Fruit fly (Drosophila melanogaster): ENCODE data around the gene CG8475.

CG8475 gene

dm6 chr2L:8162307-8163024 lies 34.3 kb downstream of the CG8475 start, which contains the start of gene Acbp1:
Gene Acbp1, minus strand, starts transcription at chr2L:8162452.
- TF ChIP-seq Rx (GFP tag; IDR thresholded peaks at IDR 0.05) = peak; percentile 80
- TF ChIP-seq toy (GFP tag; IDR thresholded peaks at IDR 0.05) = peak; percentile 52
- peak; percentile 97 for TF ChIP-seq D19A (tag; optimal IDR thresholded peaks at IDR 0.05)
- peak; percentile 100 for TF ChIP-seq CG34376 (GFP tag; optimal IDR thresholded peaks at IDR 0.05)
- peak; percentile 97 for TF ChIP-seq mirr (GFP tag; optimal IDR thresholded peaks at IDR 0.05)
- TF ChIP-seq CG7963 (GFP tag; IDR thresholded peaks at IDR 0.05; ENCODE audit: partially characterized antibody) = peak; percentile 68; the same call in 2 of the 3 replicates
- peak; percentile 4; the same call in 1 of the 2 replicates for TF ChIP-seq Ravus (GFP tag; IDR thresholded peaks at IDR 0.05)
- peak; percentile 88 for TF ChIP-seq MTF-1 (GFP tag; optimal IDR thresholded peaks at IDR 0.05; ENCODE audit: borderline replicate concordance)
- peak; percentile 91 for TF ChIP-seq CG3407 (GFP tag; optimal IDR thresholded peaks at IDR 0.05)
- TF ChIP-seq ttk (GFP tag; IDR thresholded peaks at IDR 0.05) = peak; percentile 80
- peak; percentile 74 for TF ChIP-seq CG14860 (GFP tag; IDR thresholded peaks at IDR 0.05; ENCODE audit: partially characterized antibody)
- TF ChIP-seq chif (GFP tag; optimal IDR thresholded peaks at IDR 0.05) = peak; percentile 91 to 95
- peak; percentile 75 for TF ChIP-seq Taf1 (GFP tag; IDR thresholded peaks at IDR 0.05)
- TF ChIP-seq Poxn (GFP tag; IDR thresholded peaks at IDR 0.05) = peak; percentile 81
- peak; percentile 90 for TF ChIP-seq pb (GFP tag; optimal IDR thresholded peaks at IDR 0.05)
- peak; percentile 97 for TF ChIP-seq zfh2 (GFP tag; optimal IDR thresholded peaks at IDR 0.05)
- peak; percentile 93 for TF ChIP-seq Fer2 (tag; optimal IDR thresholded peaks at IDR 0.05)
- peak in 1 of 2 experiments; percentile 86 for TF ChIP-seq insv (GFP tag; optimal IDR thresholded peaks at IDR 0.05)
- peak; percentile 98 for TF ChIP-seq CG9727 (GFP tag; optimal IDR thresholded peaks at IDR 0.05)
- peak; percentile 94 for TF ChIP-seq Atf6 (GFP tag; IDR thresholded peaks at IDR 0.05)
- TF ChIP-seq sob (GFP tag; IDR thresholded peaks at IDR 0.05) = peak; percentile 94
- peak; percentile 97 for TF ChIP-seq CG30403 (GFP tag; optimal IDR thresholded peaks at IDR 0.05)
- TF ChIP-seq fru (optimal IDR thresholded peaks at IDR 0.05) = no peak
- peak; percentile 90 for TF ChIP-seq CG32772 (GFP tag; IDR thresholded peaks at IDR 0.05)
- TF ChIP-seq pfk (GFP tag; optimal IDR thresholded peaks at IDR 0.05) = peak; percentile 71
- peak; percentile 50; the same call in 1 of the 2 replicates for TF ChIP-seq ham (GFP tag; IDR thresholded peaks at IDR 0.05)
- TF ChIP-seq CG9932 (GFP tag; IDR thresholded peaks at IDR 0.05) = peak; percentile 96
- peak; percentile 69 for TF ChIP-seq Lim3 (GFP tag; IDR thresholded peaks at IDR 0.05)
- TF ChIP-seq CG17829 (tag; optimal IDR thresholded peaks at IDR 0.05) = peak; percentile 99
- peak; percentile 84 for TF ChIP-seq CG8290 (GFP tag; optimal IDR thresholded peaks at IDR 0.05)
- TF ChIP-seq CG8290 (tag; optimal IDR thresholded peaks at IDR 0.05) = peak; percentile 83 to 90
- TF ChIP-seq HLH54F (GFP tag; optimal IDR thresholded peaks at IDR 0.05) = peak; percentile 95
- no peak for TF ChIP-seq CG1832 (GFP tag; optimal IDR thresholded peaks at IDR 0.05)
- TF ChIP-seq da (GFP tag; optimal IDR thresholded peaks at IDR 0.05) = peak; percentile 81
- TF ChIP-seq ci (GFP tag; IDR thresholded peaks at IDR 0.05) = peak; percentile 95
- TF ChIP-seq CG1603 (tag; optimal IDR thresholded peaks at IDR 0.05) = peak; percentile 95
- peak; percentile 95 for TF ChIP-seq Hsf (GFP tag; optimal IDR thresholded peaks at IDR 0.05)
- TF ChIP-seq zen2 (GFP tag; IDR thresholded peaks at IDR 0.05; ENCODE audit: partially characterized antibody) = peak; percentile 74; the same call in 2 of the 3 replicates
- TF ChIP-seq CG5245 (GFP tag; optimal IDR thresholded peaks at IDR 0.05) = peak; percentile 70
- peak; percentile 68 for TF ChIP-seq wor (GFP tag; IDR thresholded peaks at IDR 0.05)
- TF ChIP-seq cwo (GFP tag; optimal IDR thresholded peaks at IDR 0.05) = peak; percentile 97
- peak; percentile 98 for TF ChIP-seq CG4328 (GFP tag; optimal IDR thresholded peaks at IDR 0.05)
- peak; percentile 73 for TF ChIP-seq CG31388 (GFP tag; optimal IDR thresholded peaks at IDR 0.05)
- TF ChIP-seq Gsc (GFP tag; IDR thresholded peaks at IDR 0.05) = no peak
- peak in 1 of 2 experiments; percentile 68 for TF ChIP-seq crp (GFP tag; optimal IDR thresholded peaks at IDR 0.05)
- peak; percentile 97 for TF ChIP-seq row (GFP tag; IDR thresholded peaks at IDR 0.05)
- peak; percentile 94 for TF ChIP-seq CG1529 (GFP tag; optimal IDR thresholded peaks at IDR 0.05)
- peak; percentile 93 for TF ChIP-seq CG12155 (GFP tag; optimal IDR thresholded peaks at IDR 0.05)
- TF ChIP-seq Bteb2 (GFP tag; optimal IDR thresholded peaks at IDR 0.05) = peak; percentile 92
- peak; percentile 84 for TF ChIP-seq Gug (GFP tag; IDR thresholded peaks at IDR 0.05)
